Worm (Caenorhabditis elegans) whole organism, L4/young adult: ENCODE measurements around the gene cpna-2.

Source experiments
- W03F9.2 ChIP-seq: fragments of 150-350 bp; optimal IDR thresholded peaks from 2 replicates; lab custom pipeline; 2014; ENCODE audit warnings: missing biosample characterization, missing genetic modification characterization
- dao-5 ChIP-seq: sonication (generic microtip); optimal IDR thresholded peaks from 2 replicates; lab custom pipeline; 2016; ENCODE audit warnings: missing genotype, missing genetic modification characterization, moderate library complexity, missing compliant biosample characterization
- him-1 ChIP-seq: sonication (generic microtip); optimal IDR thresholded peaks from 2 replicates; lab custom pipeline; 2016; ENCODE audit warnings: missing genotype, missing genetic modification reagents, missing genetic modification characterization, missing compliant biosample characterization

cpna-2 gene

DNA sequence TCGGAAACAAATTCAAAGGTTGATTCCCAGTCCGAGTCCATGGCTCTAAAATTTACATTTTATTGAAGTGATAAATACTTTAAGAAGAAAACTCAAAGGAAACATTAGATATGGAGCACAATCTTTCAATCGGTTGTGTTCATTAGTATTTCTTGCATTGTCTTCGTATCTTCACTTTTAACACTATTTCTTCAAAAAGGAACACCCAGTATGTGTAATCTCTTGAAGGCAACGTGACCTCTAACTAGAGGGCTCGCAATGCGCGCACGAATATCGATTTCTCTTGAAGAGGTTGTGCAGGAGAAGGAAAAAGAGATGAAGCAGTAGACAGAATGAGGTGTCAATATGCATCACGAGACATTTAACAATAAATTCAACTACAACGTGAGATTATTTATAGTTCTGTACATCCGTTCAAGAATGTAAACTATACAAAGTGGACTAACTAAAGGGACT lies 30.4 kb downstream of the cpna-2 start, which contains the start of the genes B0228.6 and B0228.1:
Gene B0228.6 (minus strand): TSS at position 51 of the 456 bp plus-strand sequence.
Gene B0228.1 (plus strand): TSS at position 228 of the 456 bp plus-strand sequence.
- no peak for TF ChIP-seq dao-5
- TF ChIP-seq him-1 = no peak
- no peak for TF ChIP-seq W03F9.2 (tag; lab: Kevin White, UChicago)

DNA sequence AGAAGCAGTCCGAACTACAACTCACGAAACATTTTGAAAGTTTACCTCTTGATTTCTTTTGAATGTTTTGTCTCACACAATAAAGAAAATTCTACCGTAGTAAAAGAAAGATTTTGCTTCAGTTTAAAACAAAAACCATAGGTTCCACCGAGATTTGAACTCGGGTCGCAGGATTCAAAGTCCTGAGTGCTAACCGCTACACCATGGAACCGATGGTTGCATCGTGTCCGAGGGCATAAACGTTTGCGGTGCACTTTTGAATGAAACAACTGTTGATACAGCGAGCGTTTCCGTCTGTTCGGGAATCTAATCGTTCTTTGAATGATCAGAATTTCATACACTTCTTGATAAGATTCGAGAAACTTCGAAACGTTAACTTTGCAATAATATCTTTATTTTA lies 32.1 kb downstream of the cpna-2 start:
- TF ChIP-seq him-1 (no peak), dao-5 (peak; percentile 38), W03F9.2 (tag; lab: Kevin White, UChicago) (peak; percentile 32)

DNA sequence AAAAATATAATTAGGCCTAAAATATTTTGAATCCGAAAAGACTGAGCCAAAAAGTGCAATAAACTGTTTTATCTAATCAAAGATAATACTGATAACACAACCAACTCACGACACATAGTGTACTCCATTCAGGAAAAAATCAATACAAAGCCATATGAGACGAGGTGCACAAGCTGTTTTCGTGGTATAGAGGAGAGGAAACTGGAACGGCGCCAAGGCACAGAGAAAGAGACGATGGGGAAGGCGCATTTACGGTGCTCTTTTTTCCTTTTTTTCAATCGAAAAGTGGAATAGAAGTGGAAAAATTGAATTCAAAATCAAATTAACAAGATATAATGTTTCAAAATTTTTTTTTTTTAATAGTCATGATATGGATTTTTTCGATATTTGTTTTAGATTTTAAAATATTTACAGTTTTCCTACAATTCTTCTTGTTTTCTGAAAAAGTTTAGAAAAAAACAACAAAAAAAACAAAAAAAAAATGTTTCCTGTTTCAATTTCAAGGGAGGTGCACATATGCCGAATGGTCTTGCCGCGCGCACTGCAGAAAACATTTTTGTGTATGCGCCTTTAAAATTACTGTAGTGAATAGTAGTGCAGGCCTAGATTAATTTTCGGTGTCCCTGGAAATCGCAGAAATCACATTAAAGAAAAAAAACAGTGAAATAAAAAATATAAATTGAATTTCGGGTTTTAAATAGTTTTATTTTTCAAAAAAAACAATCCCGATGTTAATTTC lies 33.9 kb downstream of the cpna-2 start, which contains the start of gene B0228.7:
Gene B0228.7 (minus strand): TSS at position 627 of the 739 bp plus-strand sequence.
- no peak for TF ChIP-seq W03F9.2 (tag; lab: Kevin White, UChicago)
- no peak for TF ChIP-seq him-1
- no peak for TF ChIP-seq dao-5

DNA sequence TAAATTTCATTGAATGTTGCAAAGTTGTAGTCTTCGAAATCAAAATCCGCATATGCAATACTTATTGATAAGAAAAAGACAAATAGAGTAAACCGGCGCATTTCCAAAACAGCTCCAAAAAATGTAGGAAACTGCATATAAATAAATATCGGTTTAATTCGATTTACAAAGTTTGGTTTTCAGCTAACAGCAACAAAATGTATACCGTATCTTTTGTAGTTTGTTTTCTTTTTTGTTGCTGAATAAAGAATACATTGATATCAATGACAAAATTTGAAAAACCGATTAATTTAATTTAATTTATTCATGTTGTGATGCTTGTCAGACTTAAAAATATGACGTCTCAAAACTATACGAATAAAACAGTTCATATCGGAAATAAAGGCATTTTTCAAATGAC lies 36.7 kb downstream of the cpna-2 start, which contains the start of gene B0228.8:
Gene B0228.8 (minus strand): TSS at position 101 of the 400 bp plus-strand sequence.
- TF ChIP-seq him-1 = no peak
- no peak for TF ChIP-seq dao-5
- no peak for TF ChIP-seq W03F9.2 (tag; lab: Kevin White, UChicago)

ce11 chrII:7763569-7763968 lies 38.9 kb downstream of the cpna-2 start, which contains the start of gene B0228.9:
Gene B0228.9 (minus strand): TSS chrII:7763669.
- TF ChIP-seq dao-5 (no peak), him-1 (no peak), W03F9.2 (tag; lab: Kevin White, UChicago) (no peak)

- TF ChIP-seq him-1 (no peak), dao-5 (no peak), W03F9.2 (tag; lab: Kevin White, UChicago) (no peak)
These were observed 40.8 kb downstream of the cpna-2 start, which contains the start of gene srh-39 for ce11 chrII:7765456-7765855. Gene srh-39 (minus strand): TSS chrII:7765556.

DNA sequence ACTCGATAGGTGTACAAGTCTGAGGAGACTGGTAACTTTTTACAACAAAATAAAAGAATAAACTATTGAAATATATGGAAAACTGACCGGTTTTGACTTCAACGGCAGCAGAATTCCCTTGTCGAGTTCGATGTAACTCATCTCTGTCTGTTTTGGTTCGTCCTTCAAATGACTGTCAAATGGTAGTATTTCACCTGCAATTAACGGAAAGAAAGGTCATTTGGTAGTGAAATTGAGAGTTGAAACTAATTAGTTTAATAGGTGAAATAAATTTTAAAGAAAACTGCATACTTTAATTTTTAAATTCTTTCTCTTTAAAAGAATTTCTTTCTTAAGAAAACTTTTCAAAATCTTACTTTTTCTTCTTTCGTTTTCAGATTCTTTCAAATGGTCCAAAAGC lies 44.6 kb downstream of the cpna-2 start:
- TF ChIP-seq him-1 (no peak), W03F9.2 (tag; lab: Kevin White, UChicago) (no peak), dao-5 (no peak)

DNA sequence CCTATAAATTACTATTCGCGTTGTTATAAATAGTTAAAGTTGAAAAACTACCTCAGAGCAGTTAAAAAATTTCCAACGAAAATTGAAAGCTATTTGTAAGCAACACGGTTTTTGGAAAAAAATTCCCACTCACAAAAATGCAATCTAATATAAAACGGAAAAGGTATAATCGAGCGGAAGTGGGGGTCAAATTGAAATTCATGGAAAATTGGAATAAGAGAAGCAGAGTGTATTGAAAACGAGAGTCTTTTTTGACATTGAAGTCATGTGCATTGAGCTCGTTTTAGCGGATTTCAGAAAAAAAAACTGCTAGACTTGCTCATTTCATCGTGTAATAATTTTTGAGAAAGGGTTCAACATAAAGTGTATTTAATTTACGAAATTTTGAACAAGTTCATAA lies 45.5 kb downstream of the cpna-2 start:
- TF ChIP-seq W03F9.2 (tag; lab: Kevin White, UChicago) (no peak), him-1 (no peak)

ce11 chrII:7771917-7772316 lies 47.2 kb downstream of the cpna-2 start, which contains the start of gene C06A8.8:
Gene C06A8.8 (minus strand): TSS chrII:7772017.
- no peak for TF ChIP-seq W03F9.2 (tag; lab: Kevin White, UChicago)
- no peak for TF ChIP-seq him-1
- TF ChIP-seq dao-5 = no peak

DNA sequence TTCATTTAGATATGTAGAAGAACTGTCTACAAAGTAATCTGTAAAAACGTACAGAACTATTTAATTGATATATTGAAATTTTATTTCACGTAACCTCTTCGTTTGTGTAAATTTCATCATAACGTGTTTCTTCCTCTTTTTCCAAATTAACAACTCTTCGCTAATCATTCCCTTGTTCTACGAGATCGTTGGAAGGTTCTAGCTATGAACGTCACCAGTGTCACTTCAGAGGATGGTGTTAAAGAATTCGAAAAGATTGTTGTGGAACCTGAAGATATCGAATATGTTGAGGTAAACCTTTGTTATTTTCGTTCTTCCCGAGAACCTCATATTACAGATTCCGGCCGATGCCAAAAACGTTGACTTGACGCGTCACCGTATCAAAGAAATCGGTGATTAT lies 47.7 kb downstream of the cpna-2 start, which contains the start of gene C06A8.6:
Gene C06A8.6 (plus strand): TSS at position 89 of the 400 bp plus-strand sequence.
- no peak for TF ChIP-seq him-1
- TF ChIP-seq dao-5 = no peak
- no peak for TF ChIP-seq W03F9.2 (tag; lab: Kevin White, UChicago)

DNA sequence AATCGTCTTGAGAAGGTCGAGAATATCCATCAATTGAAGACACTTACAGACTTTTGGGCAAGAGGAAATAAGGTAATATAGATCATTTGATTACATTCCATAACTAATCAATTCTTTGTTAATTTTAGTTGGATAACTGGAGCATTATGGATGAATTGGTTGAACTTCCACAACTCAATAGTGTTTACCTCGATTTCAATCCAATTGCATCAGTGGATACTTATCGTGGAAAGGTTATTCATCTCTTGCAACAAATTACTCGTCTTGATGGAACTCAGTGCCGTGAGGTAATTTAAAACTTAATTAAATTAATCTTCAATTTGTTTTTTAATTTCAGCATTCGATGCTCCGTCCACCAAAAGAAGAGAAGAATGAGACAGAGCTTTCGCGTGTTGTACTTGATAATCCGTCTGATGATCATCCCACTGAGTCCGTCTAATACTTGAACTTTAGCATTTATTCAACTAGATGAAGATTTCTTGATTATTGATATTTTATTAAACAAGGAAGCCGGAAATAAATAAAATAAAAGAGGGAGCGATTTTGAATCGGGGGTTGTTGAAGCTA lies 48.8 kb downstream of the cpna-2 start:
- TF ChIP-seq him-1 (no peak), dao-5 (no peak), W03F9.2 (tag; lab: Kevin White, UChicago) (no peak)

- TF ChIP-seq dao-5 = no peak
- no peak for TF ChIP-seq W03F9.2 (tag; lab: Kevin White, UChicago)
- TF ChIP-seq him-1 = no peak
These were observed 51.5 kb downstream of the cpna-2 start for ce11 chrII:7776232-7776631.

ce11 chrII:7776715-7777114 lies 52.0 kb downstream of the cpna-2 start:
- TF ChIP-seq W03F9.2 (tag; lab: Kevin White, UChicago) (no peak), him-1 (no peak), dao-5 (no peak)

DNA sequence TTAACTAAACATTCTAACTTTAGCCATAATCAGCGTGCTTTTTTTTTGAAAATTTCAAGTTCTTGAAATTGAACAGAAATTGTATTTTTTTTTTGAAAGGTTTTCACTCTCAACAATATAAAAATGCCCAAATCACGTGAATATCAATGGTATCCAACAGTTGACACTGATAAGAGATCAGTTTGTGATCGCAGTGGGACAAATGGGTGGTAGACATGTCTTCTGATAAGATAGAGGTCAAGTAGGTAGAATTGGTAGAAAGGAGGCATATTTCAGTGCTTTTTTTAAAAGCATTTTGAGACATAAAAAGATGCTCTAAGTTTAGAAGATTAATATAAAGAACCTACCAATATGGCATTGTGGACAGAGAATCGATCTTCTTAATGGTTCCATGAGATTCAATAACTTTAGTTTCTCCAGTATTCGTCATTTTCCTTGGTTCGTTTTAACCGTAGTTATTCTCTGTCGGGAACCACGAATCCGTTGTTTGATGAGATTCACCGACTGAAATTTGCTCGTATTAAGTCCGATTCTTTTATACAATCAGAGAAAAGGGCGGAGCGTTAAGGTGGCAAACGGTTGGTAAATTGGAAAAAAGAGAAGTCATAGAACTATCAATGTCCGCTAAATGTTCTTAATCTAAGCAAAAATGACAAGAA lies 52.7 kb downstream of the cpna-2 start, which contains the start of gene mthf-1:
Gene mthf-1 (minus strand): TSS at position 504 of the 659 bp plus-strand sequence.
- TF ChIP-seq W03F9.2 (tag; lab: Kevin White, UChicago) (no peak), dao-5 (no peak), him-1 (no peak)
